Worm (Caenorhabditis elegans) whole organism, L4 larva: ENCODE measurements around the gene Y49A10A.2.

Experiments
- mdl-1 ChIP-seq, 2 experiments: fragments of 150-350 bp in 1 of 2; sonication (generic microtip) in 1 of 2; optimal IDR thresholded peaks; 2 replicates each; lab custom pipeline; 2014 to 2017; ENCODE audit warnings: missing biosample characterization in 2 of 2, missing genetic modification characterization in 2 of 2
- zfp-2 ChIP-seq: sonication (generic microtip); optimal IDR thresholded peaks from 2 replicates; lab custom pipeline; 2016; ENCODE audit warnings: mild to moderate bottlenecking, missing genetic modification characterization, missing compliant biosample characterization

ce11 chrX:10406850-10407249 is 34.4 kb upstream of the Y49A10A.2 start, which contains the start of gene ZC504.1:
- TF ChIP-seq mdl-1 (tag; optimal IDR thresholded peaks at IDR 0.05; lab: Kevin White, UChicago): no peak
- no peak for TF ChIP-seq zfp-2 (tag; lab: Kevin White, UChicago)
